Fruit fly (Drosophila melanogaster) whole organism: ENCODE results near the gene Klf15.

Source experiments
- pan ChIP-seq: fragments of >200 bp; optimal IDR thresholded peaks from 2 replicates; lab custom pipeline; 2017
- psq ChIP-seq: fragments of >200 bp; optimal IDR thresholded peaks from 2 replicates; lab custom pipeline; 2017
- usp ChIP-seq: fragments of >200 bp; optimal IDR thresholded peaks from 2 replicates; lab custom pipeline; 2017; ENCODE audit warnings: missing biosample characterization, missing genetic modification characterization, mixed read lengths

dm6 chrX:4807826-4808225 is 36.4 kb upstream of the Klf15 start:
- no peak for TF ChIP-seq usp (GFP tag; lab: Kevin White, UChicago)
- TF ChIP-seq pan (lab: Kevin White, UChicago), result no peak
- no peak for TF ChIP-seq psq (lab: Kevin White, UChicago)
